Fruit fly (Drosophila melanogaster): Measurements from ENCODE around the gene CG13000.

dm6 chrX:16907675-16908074, 40.6 kb downstream of the CG13000 start:
- TF ChIP-seq OdsH (GFP tag; optimal IDR thresholded peaks at IDR 0.05) (no peak), Blimp-1 (GFP tag; optimal IDR thresholded peaks at IDR 0.05) (no peak), Hr4 (GFP tag; optimal IDR thresholded peaks at IDR 0.05) (no peak), CG9139 (GFP tag; optimal IDR thresholded peaks at IDR 0.05) (no peak)

Measured in whole organism, prepupa.